Fruit fly (Drosophila melanogaster): ENCODE measurements around the gene CG11294.

CG11294 gene

dm6 chrX:8694066-8694822 is 824 bp upstream of the CG11294 start:
- TF ChIP-seq Ets96B (tag; optimal IDR thresholded peaks at IDR 0.05) (peak; percentile 5), CG8632 (GFP tag; optimal IDR thresholded peaks at IDR 0.05) (peak; percentile 13), Ets21C (GFP tag; optimal IDR thresholded peaks at IDR 0.05) (no peak), Eip78C (GFP tag) (peak; percentile 58), svp (GFP tag) (peak; percentile 48), Hr39 (GFP tag; optimal IDR thresholded peaks at IDR 0.05) (no peak), CG6163 (GFP tag; IDR thresholded peaks at IDR 0.05) (no peak), CG34406 (GFP tag; optimal IDR thresholded peaks at IDR 0.05) (peak; percentile 9), eg (GFP tag; IDR thresholded peaks at IDR 0.05) (no peak), CG32006 (GFP tag; optimal IDR thresholded peaks at IDR 0.05) (peak; percentile 10), Gug (GFP tag; IDR thresholded peaks at IDR 0.05) (no peak), salr (GFP tag; optimal IDR thresholded peaks at IDR 0.05) (peak in 1 of 2 experiments; percentile 15), CG1621 (tag; optimal IDR thresholded peaks at IDR 0.05) (no peak), acj6 (GFP tag; optimal IDR thresholded peaks at IDR 0.05) (no peak), CG8119 (GFP tag; IDR thresholded peaks at IDR 0.05) (no peak), CG10631 (GFP tag; optimal IDR thresholded peaks at IDR 0.05) (no peak), ss (GFP tag; optimal IDR thresholded peaks at IDR 0.05) (no peak), OdsH (GFP tag; optimal IDR thresholded peaks at IDR 0.05) (peak; percentile 13)

- TF ChIP-seq CG6808 (GFP tag; optimal IDR thresholded peaks at IDR 0.05): peak; percentile 4
- TF ChIP-seq dac (GFP tag; optimal IDR thresholded peaks at IDR 0.05): no peak
- no peak for TF ChIP-seq fd59A (GFP tag; optimal IDR thresholded peaks at IDR 0.05)
- TF ChIP-seq Blimp-1 (GFP tag; optimal IDR thresholded peaks at IDR 0.05): no peak
- TF ChIP-seq Gug (GFP tag; IDR thresholded peaks at IDR 0.05): 0 out of 2 replicates have a peak, but pooled peaks have one; percentile 26
- TF ChIP-seq Hr38 (GFP tag; optimal IDR thresholded peaks at IDR 0.05): no peak
- peak; percentile 31; the same call in 1 of the 3 replicates for TF ChIP-seq CG6163 (GFP tag; IDR thresholded peaks at IDR 0.05)
- TF ChIP-seq CG3032 (tag; optimal IDR thresholded peaks at IDR 0.05): peak; percentile 40
- no peak for TF ChIP-seq CG9139 (GFP tag; optimal IDR thresholded peaks at IDR 0.05)
- TF ChIP-seq Met (GFP tag; optimal IDR thresholded peaks at IDR 0.05): no peak
- TF ChIP-seq CG3919 (GFP tag; optimal IDR thresholded peaks at IDR 0.05): no peak
- peak; percentile 65 for TF ChIP-seq Hr39 (GFP tag; optimal IDR thresholded peaks at IDR 0.05)
- TF ChIP-seq Eip75B (GFP tag; optimal IDR thresholded peaks at IDR 0.05): peak; percentile 58
- TF ChIP-seq CG16779 (tag; optimal IDR thresholded peaks at IDR 0.05): no peak
- TF ChIP-seq eg (GFP tag; IDR thresholded peaks at IDR 0.05): peak; percentile 20; the same call in 1 of the 3 replicates
- no peak for TF ChIP-seq salr (GFP tag; optimal IDR thresholded peaks at IDR 0.05)
- peak; percentile 29 for TF ChIP-seq CG1621 (tag; optimal IDR thresholded peaks at IDR 0.05)
- peak; percentile 0 for TF ChIP-seq Eip93F (GFP tag; optimal IDR thresholded peaks at IDR 0.05)
- peak; percentile 74 for TF ChIP-seq svp (GFP tag)
- TF ChIP-seq CG32006 (GFP tag; optimal IDR thresholded peaks at IDR 0.05): no peak
- TF ChIP-seq Smox (GFP tag; optimal IDR thresholded peaks at IDR 0.05): no peak
- peak; percentile 5 for TF ChIP-seq CG8319 (GFP tag; optimal IDR thresholded peaks at IDR 0.05)
- TF ChIP-seq CG8119 (GFP tag; IDR thresholded peaks at IDR 0.05): no peak
- no peak for TF ChIP-seq ss (GFP tag; optimal IDR thresholded peaks at IDR 0.05)
- no peak for TF ChIP-seq CG7368 (GFP tag; optimal IDR thresholded peaks at IDR 0.05)
- TF ChIP-seq pdm3 (GFP tag; optimal IDR thresholded peaks at IDR 0.05): peak; percentile 71
- peak; percentile 52 for TF ChIP-seq Ets21C (GFP tag; optimal IDR thresholded peaks at IDR 0.05)
- peak; percentile 54 for TF ChIP-seq cyc (GFP tag; optimal IDR thresholded peaks at IDR 0.05)
- peak; percentile 88 for TF ChIP-seq fkh (GFP tag; optimal IDR thresholded peaks at IDR 0.05)
- peak; percentile 62 for TF ChIP-seq lz (GFP tag; optimal IDR thresholded peaks at IDR 0.05)
- TF ChIP-seq CG6276 (GFP tag; optimal IDR thresholded peaks at IDR 0.05): no peak
- peak; percentile 52 for TF ChIP-seq Sox14 (GFP tag; optimal IDR thresholded peaks at IDR 0.05)
- peak; percentile 71 for TF ChIP-seq CG31627 (GFP tag; optimal IDR thresholded peaks at IDR 0.05)
- TF ChIP-seq spab (GFP tag; optimal IDR thresholded peaks at IDR 0.05): no peak
- peak; percentile 21 for TF ChIP-seq Hr4 (GFP tag; optimal IDR thresholded peaks at IDR 0.05)
- TF ChIP-seq OdsH (GFP tag; optimal IDR thresholded peaks at IDR 0.05): peak; percentile 64
- peak; percentile 31 for TF ChIP-seq CG11762 (GFP tag; optimal IDR thresholded peaks at IDR 0.05; ENCODE audit: insufficient read depth)
- no peak for TF ChIP-seq fd85E (GFP tag; optimal IDR thresholded peaks at IDR 0.05)
- TF ChIP-seq esn (GFP tag; optimal IDR thresholded peaks at IDR 0.05): peak; percentile 77
- peak; percentile 36 for TF ChIP-seq vri (GFP tag; optimal IDR thresholded peaks at IDR 0.05)
- peak; percentile 6 for TF ChIP-seq CG8632 (GFP tag; optimal IDR thresholded peaks at IDR 0.05)
- TF ChIP-seq CG10631 (GFP tag; optimal IDR thresholded peaks at IDR 0.05): peak; percentile 57
- peak; percentile 60 for TF ChIP-seq achi (GFP tag; optimal IDR thresholded peaks at IDR 0.05)
Measured at dm6 chrX:8690003-8690402, 3.4 kb downstream of the CG11294 start, which contains the start of the genes Ppt1 and Ogg1. Gene Ppt1, minus strand, starts transcription at chrX:8690227. Gene Ogg1, plus strand, starts transcription at chrX:8690327.

Data from whole organism, prepupa.